Fruit fly (Drosophila melanogaster) whole organism, embryonic: ENCODE measurements around the gene Polr3E.
A peak's percentile ranks its signal among the peaks of the same experiment; 100 is the strongest.

Experiments used
- Adf1 ChIP-seq: fragments of 200-800 bp; sonication (Bioruptor generic); IDR thresholded peaks from 2 replicates; pipeline ENCODE4 v1.3.6; 2022; ENCODE audit warnings: missing biosample characterization, missing genetic modification characterization
- CG10147 ChIP-seq: fragments of 200-800 bp; sonication (Bioruptor generic); optimal IDR thresholded peaks from 2 replicates; lab custom pipeline; 2019; ENCODE audit warnings: missing biosample characterization, mild to moderate bottlenecking, missing genetic modification characterization, moderate library complexity
- CG1024 ChIP-seq: fragments of 200-800 bp; sonication (Bioruptor generic); IDR thresholded peaks from 2 replicates; pipeline ENCODE4 v1.3.6; 2022; ENCODE audit warnings: missing biosample characterization, missing genetic modification characterization
- CG10431 ChIP-seq: fragments of 200-800 bp; sonication (Bioruptor generic); optimal IDR thresholded peaks from 3 replicates; lab custom pipeline; 2018; ENCODE audit warnings: missing biosample characterization, mild to moderate bottlenecking, missing genetic modification characterization
- CG12236 ChIP-seq: fragments of 200-800 bp; sonication (Bioruptor generic); optimal IDR thresholded peaks from 2 replicates; lab custom pipeline; 2016; ENCODE audit warnings: missing biosample characterization, missing genetic modification characterization
- CG13296 ChIP-seq: fragments of 200-800 bp; sonication (Bioruptor generic); optimal IDR thresholded peaks from 3 replicates; lab custom pipeline; 2018; ENCODE audit warnings: missing biosample characterization, mild to moderate bottlenecking, missing genetic modification characterization
- CG14014 ChIP-seq: fragments of 200-800 bp; sonication (Bioruptor generic); IDR thresholded peaks from 2 replicates; pipeline ENCODE4 v1.3.6; 2022; ENCODE audit warnings: missing biosample characterization, missing genetic modification characterization
- CG14667 ChIP-seq: fragments of 200-800 bp; sonication (Bioruptor generic); IDR thresholded peaks from 2 replicates; pipeline ENCODE4 v1.3.6; 2022; ENCODE audit warnings: missing biosample characterization, missing genetic modification characterization
- CG16815 ChIP-seq: fragments of 200-800 bp; sonication (Bioruptor generic); optimal IDR thresholded peaks from 3 replicates; lab custom pipeline; 2017; ENCODE audit warnings: missing biosample characterization, mild to moderate bottlenecking, missing genetic modification characterization
- CG18619 ChIP-seq: fragments of 200-800 bp; sonication (Bioruptor generic); optimal IDR thresholded peaks from 3 replicates; lab custom pipeline; 2017; ENCODE audit warnings: missing biosample characterization, mild to moderate bottlenecking, missing genetic modification characterization
- CG2202 ChIP-seq: fragments of 200-800 bp; sonication (Bioruptor generic); optimal IDR thresholded peaks from 2 replicates; lab custom pipeline; 2018; ENCODE audit warnings: missing biosample characterization, mild to moderate bottlenecking, missing genetic modification characterization
- CG33557 ChIP-seq: fragments of 200-800 bp; sonication (Bioruptor generic); optimal IDR thresholded peaks from 2 replicates; lab custom pipeline; 2019; ENCODE audit warnings: missing biosample characterization, mild to moderate bottlenecking, missing genetic modification characterization, moderate library complexity
- CG3847 ChIP-seq: fragments of 200-800 bp; sonication (Bioruptor generic); IDR thresholded peaks from 2 replicates; pipeline ENCODE4 v1.3.6; 2022; ENCODE audit warnings: missing biosample characterization, missing genetic modification characterization
- CG4617 ChIP-seq: fragments of 200-800 bp; sonication (Bioruptor generic); optimal IDR thresholded peaks from 3 replicates; lab custom pipeline; 2016; ENCODE audit warnings: missing biosample characterization, missing genetic modification characterization, borderline replicate concordance
- CG5180 ChIP-seq: fragments of 200-800 bp; sonication (Bioruptor generic); optimal IDR thresholded peaks from 3 replicates; lab custom pipeline; 2017; ENCODE audit warnings: missing biosample characterization, missing genetic modification characterization, mild to moderate bottlenecking, moderate library complexity, missing genetic modification reagents
- CG6854 ChIP-seq: fragments of 200-800 bp; sonication (Bioruptor generic); optimal IDR thresholded peaks from 3 replicates; lab custom pipeline; 2017; ENCODE audit warnings: missing biosample characterization, mild to moderate bottlenecking, missing genetic modification characterization
- CG9817 ChIP-seq: fragments of 200-800 bp; sonication (Bioruptor generic); optimal IDR thresholded peaks from 2 replicates; lab custom pipeline; 2018; ENCODE audit warnings: missing biosample characterization, mild to moderate bottlenecking, missing genetic modification characterization, moderate library complexity
- CHES-1-like ChIP-seq: fragments of 200-800 bp; sonication (Bioruptor generic); optimal IDR thresholded peaks from 2 replicates; lab custom pipeline; 2016; ENCODE audit warnings: missing biosample characterization, missing genetic modification characterization
- Camta ChIP-seq: fragments of 200-800 bp; sonication (Bioruptor generic); optimal IDR thresholded peaks from 2 replicates; lab custom pipeline; 2016; ENCODE audit warnings: missing biosample characterization, missing genetic modification characterization
- Dref ChIP-seq: fragments of 200-800 bp; sonication (Bioruptor generic); IDR thresholded peaks from 2 replicates; pipeline ENCODE4 v1.3.6; 2022; ENCODE audit warnings: missing biosample characterization, missing genetic modification characterization
- E2f2 ChIP-seq: fragments of 200-800 bp; sonication (Bioruptor generic); IDR thresholded peaks from 2 replicates; pipeline ENCODE4 v1.3.6; 2022; ENCODE audit warnings: missing biosample characterization, missing genetic modification characterization
- Eip74EF ChIP-seq, 2 experiments: fragments of 200-800 bp in 1 of 2; fragments of >200 bp in 1 of 2; sonication (Bioruptor generic) in 1 of 2; optimal IDR thresholded peaks; 2 replicates each; lab custom pipeline; 2017 to 2019; ENCODE audit warnings: missing biosample characterization in 2 of 2, missing genetic modification characterization in 2 of 2, mild to moderate bottlenecking in 1 of 2, moderate library complexity in 1 of 2
- Elba2 ChIP-seq: fragments of 200-800 bp; sonication (Bioruptor generic); optimal IDR thresholded peaks from 3 replicates; lab custom pipeline; 2016; ENCODE audit warnings: missing biosample characterization, missing genetic modification characterization
- Fer1 ChIP-seq: fragments of 200-800 bp; sonication (Bioruptor generic); optimal IDR thresholded peaks from 2 replicates; lab custom pipeline; 2017; ENCODE audit warnings: missing biosample characterization, mild to moderate bottlenecking, missing genetic modification characterization
- H15 ChIP-seq: fragments of 200-800 bp; sonication (Bioruptor generic); IDR thresholded peaks from 3 replicates; pipeline ENCODE4 v1.3.6; 2022; ENCODE audit warnings: missing biosample characterization, missing genetic modification characterization
- MTF-1 ChIP-seq: fragments of 200-800 bp; sonication (Bioruptor generic); optimal IDR thresholded peaks from 2 replicates; lab custom pipeline; 2018; ENCODE audit warnings: missing biosample characterization, mild to moderate bottlenecking, missing genetic modification characterization, borderline replicate concordance
- Sox102F ChIP-seq: fragments of 200-800 bp; sonication (Bioruptor generic); optimal IDR thresholded peaks from 2 replicates; lab custom pipeline; 2018; ENCODE audit warnings: missing biosample characterization, mild to moderate bottlenecking, missing genetic modification characterization, moderate library complexity
- Ssrp ChIP-seq: fragments of 200-800 bp; sonication (Bioruptor generic); optimal IDR thresholded peaks from 2 replicates; lab custom pipeline; 2018; ENCODE audit warnings: missing biosample characterization, mild to moderate bottlenecking, missing genetic modification characterization, moderate library complexity
- Taf1 ChIP-seq: fragments of 200-800 bp; sonication (Bioruptor generic); IDR thresholded peaks from 2 replicates; pipeline ENCODE4 v1.3.6; 2022; ENCODE audit warnings: missing biosample characterization, missing genetic modification characterization
- az2 ChIP-seq: fragments of 200-800 bp; sonication (Bioruptor generic); optimal IDR thresholded peaks from 3 replicates; lab custom pipeline; 2016; ENCODE audit warnings: missing biosample characterization, missing genetic modification characterization
- br ChIP-seq: fragments of >200 bp; optimal IDR thresholded peaks from 2 replicates; lab custom pipeline; 2017
- cg ChIP-seq: fragments of 200-800 bp; sonication (Bioruptor generic); optimal IDR thresholded peaks from 3 replicates; lab custom pipeline; 2019; ENCODE audit warnings: missing biosample characterization, mild to moderate bottlenecking, missing genetic modification characterization, moderate library complexity
- chinmo ChIP-seq: fragments of 200-800 bp; sonication (Bioruptor generic); IDR thresholded peaks from 4 replicates; pipeline ENCODE4 v1.3.6; 2022; ENCODE audit warnings: missing biosample characterization, missing genetic modification characterization; ENCODE audit not compliant: partially characterized antibody
- da ChIP-seq: fragments of 200-800 bp; sonication (Bioruptor generic); optimal IDR thresholded peaks from 2 replicates; lab custom pipeline; 2016; ENCODE audit warnings: missing biosample characterization, missing genetic modification characterization
- danr ChIP-seq: fragments of 200-800 bp; sonication (Bioruptor generic); IDR thresholded peaks from 2 replicates; pipeline ENCODE4 v1.3.6; 2022; ENCODE audit warnings: missing biosample characterization, missing genetic modification characterization
- dati ChIP-seq: fragments of 200-800 bp; sonication (Bioruptor generic); IDR thresholded peaks from 2 replicates; pipeline ENCODE4 v1.3.6; 2022; ENCODE audit warnings: missing biosample characterization, missing genetic modification characterization
- dm ChIP-seq: fragments of 200-800 bp; sonication (Bioruptor generic); optimal IDR thresholded peaks from 3 replicates; lab custom pipeline; 2016; ENCODE audit warnings: missing biosample characterization, missing genetic modification characterization
- ems ChIP-seq: fragments of 200-800 bp; sonication (Bioruptor generic); optimal IDR thresholded peaks from 3 replicates; lab custom pipeline; 2016; ENCODE audit warnings: missing biosample characterization, missing genetic modification characterization
- gem ChIP-seq: fragments of 200-800 bp; sonication (Bioruptor generic); optimal IDR thresholded peaks from 2 replicates; lab custom pipeline; 2019; ENCODE audit warnings: missing biosample characterization, mild to moderate bottlenecking, missing genetic modification characterization, moderate library complexity
- gsb ChIP-seq: fragments of 200-800 bp; sonication (Bioruptor generic); IDR thresholded peaks from 2 replicates; pipeline ENCODE4 v1.3.6; 2022; ENCODE audit warnings: missing biosample characterization, missing genetic modification characterization
- ind ChIP-seq: fragments of 200-800 bp; sonication (Bioruptor generic); optimal IDR thresholded peaks from 3 replicates; lab custom pipeline; 2016; ENCODE audit warnings: missing biosample characterization, missing genetic modification characterization
- pfk ChIP-seq: fragments of 200-800 bp; sonication (Bioruptor generic); optimal IDR thresholded peaks from 2 replicates; lab custom pipeline; 2018; ENCODE audit warnings: missing biosample characterization, mild to moderate bottlenecking, missing genetic modification characterization, moderate library complexity
- ranshi ChIP-seq: fragments of 200-800 bp; sonication (Bioruptor generic); IDR thresholded peaks from 2 replicates; pipeline ENCODE4 v1.3.6; 2022; ENCODE audit warnings: missing biosample characterization, missing genetic modification characterization
- repo ChIP-seq: fragments of 200-800 bp; sonication (Bioruptor generic); optimal IDR thresholded peaks from 2 replicates; lab custom pipeline; 2016; ENCODE audit warnings: missing biosample characterization, missing genetic modification characterization
- sc ChIP-seq, 3 experiments: fragments of >200 bp in 2 of 3; fragments of 200-800 bp in 1 of 3; sonication (Bioruptor generic) in 1 of 3; optimal IDR thresholded peaks; 2 replicates in 2 of 3; 3 replicates in 1 of 3; lab custom pipeline; 2017; ENCODE audit warnings: mild to moderate bottlenecking in 1 of 3, missing biosample characterization in 1 of 3, missing genetic modification characterization in 1 of 3, missing genetic modification reagents in 1 of 3
- so ChIP-seq: fragments of 200-800 bp; sonication (Bioruptor generic); IDR thresholded peaks from 3 replicates; pipeline ENCODE4 v1.3.6; 2022; ENCODE audit warnings: missing biosample characterization, missing genetic modification characterization
- trh ChIP-seq: fragments of 200-800 bp; sonication (Bioruptor generic); optimal IDR thresholded peaks from 2 replicates; lab custom pipeline; 2016; ENCODE audit warnings: missing biosample characterization, missing genetic modification characterization
- zen ChIP-seq: fragments of 200-800 bp; sonication (Bioruptor generic); optimal IDR thresholded peaks from 3 replicates; lab custom pipeline; 2018; ENCODE audit warnings: missing biosample characterization, mild to moderate bottlenecking, missing genetic modification characterization, moderate library complexity
- zfh1 ChIP-seq: fragments of 200-800 bp; sonication (Bioruptor generic); IDR thresholded peaks from 3 replicates; pipeline ENCODE4 v1.3.6; 2022; ENCODE audit warnings: missing biosample characterization, missing genetic modification characterization

The Polr3E gene

DNA sequence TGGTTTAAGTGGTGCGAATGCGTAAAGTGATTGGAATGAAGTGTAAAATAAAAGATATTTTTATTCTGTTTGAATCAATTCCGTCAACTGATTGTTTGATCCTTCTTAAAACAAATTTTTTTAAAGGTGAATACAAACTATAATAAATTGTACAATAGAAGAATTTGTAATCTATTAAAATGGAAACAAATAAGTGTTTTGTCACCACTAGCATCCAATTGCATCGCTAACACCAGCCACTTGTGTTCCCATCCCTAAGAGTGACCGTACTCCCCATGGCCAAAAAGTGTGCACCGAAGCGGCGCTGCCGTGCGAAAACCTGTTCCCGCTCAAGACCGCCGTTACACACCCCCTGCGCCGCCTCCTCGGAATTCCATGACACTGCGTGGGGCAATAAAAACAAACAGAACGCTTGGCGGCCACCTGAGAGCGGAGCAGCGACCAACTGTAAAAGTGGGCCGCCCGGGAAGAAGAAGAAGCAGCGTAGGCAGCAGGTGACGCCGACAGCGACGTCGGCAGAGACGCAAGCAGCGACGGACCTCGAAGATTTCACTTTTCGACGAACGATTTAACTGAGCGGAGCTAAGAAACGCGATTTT, 3.9 kb upstream of the Polr3E start, which contains the start of gene Pdss2 (continued):
- peak; percentile 55 for TF ChIP-seq CG10147 (GFP tag; lab: Kevin White, UChicago)
- peak; percentile 47 for TF ChIP-seq Fer1 (GFP tag; lab: Kevin White, UChicago)
- TF ChIP-seq da (GFP tag; lab: Kevin White, UChicago) = peak; percentile 9
- no peak for TF ChIP-seq pfk (GFP tag; lab: Kevin White, UChicago)
- peak; percentile 72; the same call in 1 of the 2 replicates for TF ChIP-seq ranshi
- peak; percentile 3 for TF ChIP-seq CG4617
- peak; percentile 86 for TF ChIP-seq CG9817 (tag; lab: Kevin White, UChicago)
- peak; percentile 36 for TF ChIP-seq CG5180 (GFP tag; lab: Kevin White, UChicago)
- TF ChIP-seq dati (GFP tag; lab: Robert Waterston, UW) = no peak
- TF ChIP-seq danr (GFP tag; lab: Robert Waterston, UW) = peak; percentile 34; the same call in 1 of the 2 replicates
- peak; percentile 39; the same call in 1 of the 2 replicates for TF ChIP-seq CG1024 (GFP tag; lab: Robert Waterston, UW)
- TF ChIP-seq Taf1 (GFP tag; lab: Robert Waterston, UW) = peak; percentile 41; the same call in 1 of the 2 replicates
- TF ChIP-seq Ssrp (tag; lab: Kevin White, UChicago) = peak; percentile 72
- TF ChIP-seq E2f2 (GFP tag; lab: Robert Waterston, UW) = peak; percentile 57
- TF ChIP-seq chinmo (GFP tag; lab: Robert Waterston, UW) = peak; percentile 99
- TF ChIP-seq br = no peak
- TF ChIP-seq Camta = peak; percentile 62
- peak; percentile 36 for TF ChIP-seq trh (GFP tag; lab: Kevin White, UChicago)
- TF ChIP-seq ind = peak; percentile 79
- TF ChIP-seq CG18619 = peak; percentile 65
- peak; percentile 53; the same call in 1 of the 3 replicates for TF ChIP-seq so (GFP tag; lab: Robert Waterston, UW)
- TF ChIP-seq gem (tag; lab: Kevin White, UChicago) = peak; percentile 83
- peak; percentile 12 for TF ChIP-seq CG12236 (GFP tag; lab: Kevin White, UChicago)
- peak; percentile 59 for TF ChIP-seq CG13296 (GFP tag; lab: Kevin White, UChicago)
- peak; percentile 12 for TF ChIP-seq zen (tag; lab: Kevin White, UChicago)
- TF ChIP-seq CG16815 (GFP tag; lab: Kevin White, UChicago) = peak; percentile 55
- TF ChIP-seq CG3847 (GFP tag; lab: Robert Waterston, UW) = peak; percentile 72
- peak; percentile 81 for TF ChIP-seq zfh1 (GFP tag; lab: Robert Waterston, UW)
- TF ChIP-seq Elba2 = no peak
- TF ChIP-seq CG33557 (GFP tag; lab: Kevin White, UChicago) = peak; percentile 56
- TF ChIP-seq Eip74EF (GFP tag; optimal IDR thresholded peaks at IDR 0.05; lab: Kevin White, UChicago) = peak in 1 of 2 experiments; percentile 47
- TF ChIP-seq CHES-1-like (GFP tag; lab: Kevin White, UChicago) = peak; percentile 78
- peak; percentile 79 for TF ChIP-seq CG14014 (GFP tag; lab: Robert Waterston, UW)
- no peak for TF ChIP-seq cg (GFP tag; lab: Kevin White, UChicago)
- no peak for TF ChIP-seq CG6854
- TF ChIP-seq CG10431 (GFP tag; lab: Kevin White, UChicago) = no peak
- TF ChIP-seq Sox102F (GFP tag; lab: Kevin White, UChicago) = peak; percentile 67
- peak; percentile 57 for TF ChIP-seq gsb
- TF ChIP-seq repo (GFP tag; lab: Kevin White, UChicago) = peak; percentile 45
- peak; percentile 72 for TF ChIP-seq MTF-1 (GFP tag; lab: Kevin White, UChicago)
- peak; percentile 81 for TF ChIP-seq dm (GFP tag; lab: Kevin White, UChicago)
- peak; percentile 79; the same call in 2 of the 3 replicates for TF ChIP-seq H15
- peak; percentile 75 for TF ChIP-seq az2 (GFP tag; lab: Kevin White, UChicago)
- TF ChIP-seq Adf1 = peak; percentile 99
- TF ChIP-seq ems = peak; percentile 73
- TF ChIP-seq sc (optimal IDR thresholded peaks at IDR 0.05; lab: Kevin White, UChicago) = no peak
- TF ChIP-seq sc (GFP tag; optimal IDR thresholded peaks at IDR 0.05; lab: Kevin White, UChicago) = peak; percentile 18
- peak; percentile 51 for TF ChIP-seq Dref (GFP tag; lab: Robert Waterston, UW)
- TF ChIP-seq CG14667 (GFP tag; lab: Robert Waterston, UW) = peak; percentile 72
- TF ChIP-seq CG2202 (tag; lab: Kevin White, UChicago) = peak; percentile 15
